Worm (Caenorhabditis elegans) whole organism, L4 larva: ENCODE results near the gene F32D8.5.
A peak's percentile ranks its signal among the peaks of the same experiment; 100 is the strongest.

ENCODE experiments used
- F10B5.3 ChIP-seq: sonication (generic microtip); optimal IDR thresholded peaks from 2 replicates; lab custom pipeline; 2016; ENCODE audit warnings: mild to moderate bottlenecking, missing genetic modification characterization, missing compliant biosample characterization
- F26F4.8 ChIP-seq: fragments of 200-800 bp; sonication (Bioruptor generic); conservative IDR thresholded peaks from 2 replicates; pipeline ENCODE4 v1.3.6; 2022; ENCODE audit warnings: missing genetic modification characterization, missing compliant biosample characterization
- F49E8.2 ChIP-seq: sonication (generic microtip); optimal IDR thresholded peaks from 2 replicates; lab custom pipeline; 2016; ENCODE audit warnings: missing compliant biosample characterization, mild to moderate bottlenecking, missing genetic modification characterization, borderline replicate concordance
- R02D3.7 ChIP-seq: fragments of 150-350 bp; sonication (generic microtip); optimal IDR thresholded peaks from 3 replicates; lab custom pipeline; 2014; ENCODE audit warnings: missing biosample characterization, missing genetic modification characterization
- T20F7.1 ChIP-seq: fragments of 200-800 bp; sonication (Bioruptor generic); optimal IDR thresholded peaks from 2 replicates; lab custom pipeline; 2018; ENCODE audit warnings: mild to moderate bottlenecking, missing genetic modification characterization, missing compliant biosample characterization
- T26A8.4 ChIP-seq: fragments of 200-800 bp; sonication (Bioruptor generic); IDR thresholded peaks from 2 replicates; pipeline ENCODE4 v1.3.6; 2022; ENCODE audit warnings: missing genetic modification characterization, missing compliant biosample characterization
- Y75B8A.6 ChIP-seq: fragments of 200-800 bp; sonication (Bioruptor generic); IDR thresholded peaks from 2 replicates; pipeline ENCODE4 v1.3.6; 2022; ENCODE audit warnings: missing genetic modification reagents, missing genetic modification characterization, missing compliant biosample characterization
- ama-1 ChIP-seq: fragments of 150-350 bp; optimal IDR thresholded peaks from 2 replicates; lab custom pipeline; 2014; ENCODE audit warnings: inconsistent platforms, mixed read lengths
- arid-1 ChIP-seq: fragments of 200-800 bp; sonication (Bioruptor generic); conservative IDR thresholded peaks from 2 replicates; pipeline ENCODE4 v1.3.6; 2022; ENCODE audit warnings: missing genetic modification reagents, missing genetic modification characterization, missing compliant biosample characterization
- attf-4 ChIP-seq: sonication (generic microtip); optimal IDR thresholded peaks from 3 replicates; lab custom pipeline; 2017; ENCODE audit warnings: missing biosample characterization, missing genetic modification characterization
- ceh-28 ChIP-seq: fragments of 150-350 bp; optimal IDR thresholded peaks from 2 replicates; lab custom pipeline; 2014; ENCODE audit warnings: missing biosample characterization, missing genetic modification reagents, missing genetic modification characterization
- ceh-62 ChIP-seq: sonication (generic microtip); optimal IDR thresholded peaks from 2 replicates; lab custom pipeline; 2017; ENCODE audit warnings: missing biosample characterization, missing genetic modification characterization
- daf-12 ChIP-seq: fragments of 150-350 bp; optimal IDR thresholded peaks from 2 replicates; lab custom pipeline; 2014; ENCODE audit warnings: missing biosample characterization, missing genetic modification reagents, missing genetic modification characterization
- daf-19 ChIP-seq: fragments of 200-800 bp; sonication (Bioruptor generic); conservative IDR thresholded peaks from 2 replicates; pipeline ENCODE4 v1.3.6; 2022; ENCODE audit warnings: missing genetic modification characterization, missing compliant biosample characterization
- dmd-8 ChIP-seq: fragments of 200-800 bp; sonication (Bioruptor generic); IDR thresholded peaks from 2 replicates; pipeline ENCODE4 v1.3.6; 2022; ENCODE audit warnings: missing genetic modification characterization, missing compliant biosample characterization
- dmd-9 ChIP-seq: fragments of 200-800 bp; sonication (Bioruptor generic); IDR thresholded peaks from 2 replicates; pipeline ENCODE4 v1.3.6; 2022; ENCODE audit warnings: missing genetic modification reagents, missing genetic modification characterization, missing compliant biosample characterization
- egl-27 ChIP-seq: sonication (generic microtip); optimal IDR thresholded peaks from 3 replicates; lab custom pipeline; 2017; ENCODE audit warnings: missing biosample characterization, missing genetic modification reagents, missing genetic modification characterization
- hif-1 ChIP-seq, 2 experiments: sonication (generic microtip); optimal IDR thresholded peaks; 2 replicates each; lab custom pipeline; 2016 to 2017; ENCODE audit warnings: missing compliant biosample characterization in 2 of 2, missing genetic modification characterization in 2 of 2, missing genetic modification reagents in 2 of 2, missing genotype in 2 of 2, mild to moderate bottlenecking in 1 of 2
- hlh-11 ChIP-seq: fragments of 200-800 bp; sonication (Bioruptor generic); optimal IDR thresholded peaks from 2 replicates; lab custom pipeline; 2018; ENCODE audit warnings: mild to moderate bottlenecking, missing genetic modification characterization, missing compliant biosample characterization
- hmg-1.1 ChIP-seq: fragments of 200-800 bp; sonication (Bioruptor generic); IDR thresholded peaks from 2 replicates; pipeline ENCODE4 v1.3.6; 2022; ENCODE audit warnings: missing genetic modification reagents, missing genetic modification characterization, missing compliant biosample characterization
- jun-1 ChIP-seq: fragments of 150-350 bp; optimal IDR thresholded peaks from 2 replicates; lab custom pipeline; 2014; ENCODE audit warnings: missing biosample characterization, missing genetic modification reagents, missing genetic modification characterization
- lim-7 ChIP-seq: fragments of 200-800 bp; sonication (Bioruptor generic); IDR thresholded peaks from 2 replicates; pipeline ENCODE4 v1.3.6; 2022; ENCODE audit warnings: missing genetic modification characterization, missing compliant biosample characterization
- lin-1 ChIP-seq: fragments of 200-800 bp; sonication (Bioruptor generic); IDR thresholded peaks from 2 replicates; pipeline ENCODE4 v1.3.6; 2022; ENCODE audit warnings: missing genetic modification reagents, missing genetic modification characterization, missing compliant biosample characterization
- lin-29 ChIP-seq: fragments of 200-800 bp; sonication (Bioruptor generic); IDR thresholded peaks from 2 replicates; pipeline ENCODE4 v1.3.6; 2022; ENCODE audit warnings: missing genetic modification reagents, missing genetic modification characterization, missing compliant biosample characterization
- lin-38 ChIP-seq: fragments of 200-800 bp; sonication (Bioruptor generic); IDR thresholded peaks from 2 replicates; pipeline ENCODE4 v1.3.6; 2022; ENCODE audit warnings: missing genetic modification reagents, missing genetic modification characterization, missing compliant biosample characterization
- lir-3 ChIP-seq: sonication (generic microtip); optimal IDR thresholded peaks from 2 replicates; lab custom pipeline; 2016; ENCODE audit warnings: mild to moderate bottlenecking, missing genetic modification characterization, missing compliant biosample characterization
- madf-5 ChIP-seq, 2 experiments: fragments of 200-800 bp; sonication (Bioruptor generic); IDR thresholded peaks; 2 replicates each; pipeline ENCODE4 v1.3.6; 2022; ENCODE audit warnings: missing compliant biosample characterization in 2 of 2, missing genetic modification characterization in 2 of 2
- mdl-1 ChIP-seq, 2 experiments: fragments of 150-350 bp in 1 of 2; sonication (generic microtip) in 1 of 2; optimal IDR thresholded peaks; 2 replicates each; lab custom pipeline; 2014 to 2017; ENCODE audit warnings: missing biosample characterization in 2 of 2, missing genetic modification characterization in 2 of 2
- mes-2 ChIP-seq: sonication (generic microtip); optimal IDR thresholded peaks from 2 replicates; lab custom pipeline; 2016; ENCODE audit warnings: missing genotype, mild to moderate bottlenecking, missing genetic modification characterization, missing compliant biosample characterization; ENCODE audit not compliant: poor library complexity, severe bottlenecking
- mxl-3 ChIP-seq: fragments of 200-800 bp; sonication (Bioruptor generic); optimal IDR thresholded peaks from 2 replicates; lab custom pipeline; 2018; ENCODE audit warnings: mild to moderate bottlenecking, missing genetic modification characterization, missing compliant biosample characterization
- nhr-102 ChIP-seq: sonication (generic microtip); optimal IDR thresholded peaks from 2 replicates; lab custom pipeline; 2016; ENCODE audit warnings: mild to moderate bottlenecking, missing genetic modification characterization, moderate library complexity, missing compliant biosample characterization
- nhr-11 ChIP-seq: fragments of 150-350 bp; optimal IDR thresholded peaks from 2 replicates; lab custom pipeline; 2014; ENCODE audit warnings: missing biosample characterization, missing genetic modification characterization
- nhr-111 ChIP-seq: fragments of 200-800 bp; sonication (Bioruptor generic); optimal IDR thresholded peaks from 2 replicates; lab custom pipeline; 2018; ENCODE audit warnings: mild to moderate bottlenecking, missing genetic modification characterization, missing compliant biosample characterization
- nhr-237 ChIP-seq: sonication (generic microtip); optimal IDR thresholded peaks from 2 replicates; lab custom pipeline; 2017; ENCODE audit warnings: missing biosample characterization, missing genetic modification characterization
- nhr-25 ChIP-seq: sonication (generic microtip); optimal IDR thresholded peaks from 2 replicates; lab custom pipeline; 2017; ENCODE audit warnings: missing genetic modification characterization, mild to moderate bottlenecking, missing compliant biosample characterization, antibody characterized with exemption, moderate library complexity, borderline replicate concordance; ENCODE audit not compliant: insufficient read depth
- nhr-28 ChIP-seq: fragments of 150-350 bp; optimal IDR thresholded peaks from 2 replicates; lab custom pipeline; 2014; ENCODE audit warnings: missing biosample characterization, missing genetic modification characterization
- nhr-48 ChIP-seq: sonication (generic microtip); optimal IDR thresholded peaks from 2 replicates; lab custom pipeline; 2016; ENCODE audit warnings: mild to moderate bottlenecking, missing genetic modification characterization, missing compliant biosample characterization
- pha-4 ChIP-seq, 2 experiments: fragments of 150-350 bp in 1 of 2; fragments of 200-800 bp in 1 of 2; sonication (Bioruptor generic) in 1 of 2; IDR thresholded peaks in 1 of 2; optimal IDR thresholded peaks in 1 of 2; 2 replicates each; pipeline versions ENCODE4 v1.3.6 to Lab custom; 2014 to 2022; ENCODE audit warnings: missing genetic modification characterization in 2 of 2, missing genetic modification reagents in 2 of 2, missing biosample characterization in 1 of 2, missing compliant biosample characterization in 1 of 2
- pqm-1 ChIP-seq: sonication (generic microtip); optimal IDR thresholded peaks from 2 replicates; lab custom pipeline; 2017; ENCODE audit warnings: missing biosample characterization, missing genetic modification characterization
- saeg-2 ChIP-seq: fragments of 200-800 bp; sonication (Bioruptor generic); IDR thresholded peaks from 2 replicates; pipeline ENCODE4 v1.3.6; 2022; ENCODE audit warnings: missing genetic modification reagents, missing genetic modification characterization, missing compliant biosample characterization
- set-16 ChIP-seq: fragments of 200-800 bp; sonication (Bioruptor generic); IDR thresholded peaks from 2 replicates; pipeline ENCODE4 v1.3.6; 2022; ENCODE audit warnings: missing genetic modification reagents, missing genetic modification characterization, missing compliant biosample characterization
- skn-1 ChIP-seq: fragments of 150-350 bp; optimal IDR thresholded peaks from 2 replicates; lab custom pipeline; 2014; ENCODE audit warnings: missing biosample characterization, missing genetic modification characterization
- snpc-4 ChIP-seq: fragments of 150-350 bp; optimal IDR thresholded peaks from 2 replicates; lab custom pipeline; 2014; ENCODE audit warnings: missing biosample characterization, missing genetic modification characterization
- spr-1 ChIP-seq: sonication (generic microtip); optimal IDR thresholded peaks from 2 replicates; lab custom pipeline; 2016; ENCODE audit warnings: mild to moderate bottlenecking, missing genetic modification characterization, missing compliant biosample characterization
- tra-1 ChIP-seq: fragments of 200-800 bp; sonication (Bioruptor generic); IDR thresholded peaks from 2 replicates; pipeline ENCODE4 v1.3.6; 2022; ENCODE audit warnings: missing genetic modification reagents, missing genetic modification characterization, missing compliant biosample characterization
- unc-130 ChIP-seq: sonication (generic microtip); optimal IDR thresholded peaks from 2 replicates; lab custom pipeline; 2016; ENCODE audit warnings: missing genetic modification reagents, missing genetic modification characterization, missing compliant biosample characterization
- unc-39 ChIP-seq: sonication (generic microtip); optimal IDR thresholded peaks from 2 replicates; lab custom pipeline; 2017; ENCODE audit warnings: missing biosample characterization, missing genetic modification characterization
- vab-7 ChIP-seq: fragments of 200-800 bp; sonication (Bioruptor generic); IDR thresholded peaks from 2 replicates; pipeline ENCODE4 v1.3.6; 2022; ENCODE audit warnings: missing genetic modification reagents, missing genetic modification characterization, missing compliant biosample characterization
- zfp-3 ChIP-seq: fragments of 200-800 bp; sonication (Bioruptor generic); conservative IDR thresholded peaks from 2 replicates; pipeline ENCODE4 v1.3.6; 2022; ENCODE audit warnings: missing genetic modification reagents, missing genetic modification characterization, missing compliant biosample characterization
- zip-11 ChIP-seq: fragments of 200-800 bp; sonication (Bioruptor generic); IDR thresholded peaks from 2 replicates; pipeline ENCODE4 v1.3.6; 2022; ENCODE audit warnings: missing genetic modification characterization, missing compliant biosample characterization
- zip-2 ChIP-seq: fragments of 150-350 bp; optimal IDR thresholded peaks from 2 replicates; lab custom pipeline; 2014; ENCODE audit warnings: missing biosample characterization, missing genetic modification characterization

The F32D8.5 gene

DNA sequence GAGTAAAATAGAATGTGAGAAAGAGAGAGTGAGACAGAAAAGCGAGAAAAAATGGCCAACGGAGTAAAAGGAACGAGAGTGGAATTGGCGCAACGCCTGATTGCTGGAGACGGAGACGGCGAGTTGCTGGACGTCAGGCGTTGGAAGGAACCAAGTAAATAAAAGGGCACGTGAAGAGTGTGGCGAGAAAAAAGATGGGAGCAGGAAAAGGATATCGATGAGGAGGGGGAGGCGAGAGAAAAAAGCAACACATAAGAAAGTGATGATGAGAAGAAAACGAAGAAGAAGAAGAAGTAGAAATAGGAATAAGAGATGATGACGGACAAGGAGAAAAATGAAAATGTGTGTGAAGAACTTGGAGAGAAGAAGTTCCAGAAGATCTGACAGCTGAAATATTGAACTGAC lies 23.1 kb upstream of the F32D8.5 start (continued):
- TF ChIP-seq dmd-9 (GFP tag; lab: Robert Waterston, UW) (no peak), egl-27 (tag; lab: Kevin White, UChicago) (no peak), F26F4.8 (GFP tag; lab: Robert Waterston, UW) (no peak), daf-12 (tag; lab: Kevin White, UChicago) (no peak), zfp-3 (GFP tag; lab: Robert Waterston, UW) (no peak), lim-7 (GFP tag; lab: Robert Waterston, UW) (no peak), snpc-4 (no peak), mxl-3 (GFP tag; lab: Kevin White, UChicago) (peak; percentile 62), lir-3 (tag; lab: Kevin White, UChicago) (no peak), F49E8.2 (no peak), lin-1 (GFP tag; lab: Robert Waterston, UW) (no peak), ceh-62 (tag; lab: Kevin White, UChicago) (no peak), nhr-25 (tag; lab: Kevin White, UChicago) (no peak), lin-38 (no peak), zip-2 (tag; lab: Kevin White, UChicago) (no peak), nhr-48 (tag; lab: Kevin White, UChicago) (peak; percentile 28), madf-5 (GFP tag; IDR thresholded peaks at IDR 0.05; lab: Robert Waterston, UW) (no peak), attf-4 (tag; lab: Kevin White, UChicago) (no peak), pqm-1 (tag; lab: Kevin White, UChicago) (no peak), jun-1 (tag; lab: Kevin White, UChicago) (no peak), spr-1 (tag; lab: Kevin White, UChicago) (no peak), nhr-237 (no peak), ceh-28 (tag; lab: Kevin White, UChicago) (peak; percentile 20), hif-1 (tag; optimal IDR thresholded peaks at IDR 0.05; lab: Kevin White, UChicago) (peak in 1 of 2 experiments; percentile 67), saeg-2 (no peak), nhr-102 (tag; lab: Kevin White, UChicago) (peak; percentile 17), mdl-1 (tag; optimal IDR thresholded peaks at IDR 0.05; lab: Kevin White, UChicago) (peak; percentile 81 to 98), dmd-8 (GFP tag; lab: Robert Waterston, UW) (no peak), zip-11 (GFP tag; lab: Robert Waterston, UW) (no peak), tra-1 (peak; percentile 73), F10B5.3 (tag; lab: Kevin White, UChicago) (no peak), daf-19 (GFP tag; lab: Robert Waterston, UW) (no peak), nhr-111 (no peak), set-16 (GFP tag; lab: Robert Waterston, UW) (peak; percentile 60; the same call in 1 of the 2 replicates), unc-39 (tag; lab: Kevin White, UChicago) (no peak), hlh-11 (peak; percentile 93), hmg-1.1 (GFP tag; lab: Robert Waterston, UW) (peak; percentile 87), R02D3.7 (tag; lab: Kevin White, UChicago) (no peak), mes-2 (tag; lab: Kevin White, UChicago) (peak; percentile 53), arid-1 (GFP tag; lab: Robert Waterston, UW) (no peak), skn-1 (no peak), lin-29 (GFP tag; lab: Robert Waterston, UW) (no peak), nhr-28 (peak; percentile 90), nhr-11 (peak; percentile 88), Y75B8A.6 (GFP tag; lab: Robert Waterston, UW) (no peak), pha-4 (GFP tag; IDR thresholded peaks at IDR 0.05; lab: Robert Waterston, UW) (no peak), pha-4 (tag; optimal IDR thresholded peaks at IDR 0.05; lab: Kevin White, UChicago) (peak; percentile 26), ama-1 (no peak), vab-7 (GFP tag; lab: Robert Waterston, UW) (peak; percentile 42; the same call in 1 of the 2 replicates), unc-130 (GFP tag; lab: Kevin White, UChicago) (no peak), T20F7.1 (GFP tag; lab: Kevin White, UChicago) (no peak), T26A8.4 (GFP tag; lab: Robert Waterston, UW) (no peak)
